Worm (Caenorhabditis elegans) whole organism, early embryonic: Measurements from ENCODE around the gene mrpl-46.

Experiments used
- B0310.2 ChIP-seq: sonication (generic microtip); optimal IDR thresholded peaks from 2 replicates; lab custom pipeline; 2016; ENCODE audit warnings: mild to moderate bottlenecking, missing genetic modification characterization, missing compliant biosample characterization
- F13C5.2 ChIP-seq: sonication (generic microtip); optimal IDR thresholded peaks from 2 replicates; lab custom pipeline; 2017; ENCODE audit warnings: mild to moderate bottlenecking, missing genetic modification characterization, inconsistent platforms, missing compliant biosample characterization
- aly-1 ChIP-seq: sonication (generic microtip); optimal IDR thresholded peaks from 2 replicates; lab custom pipeline; 2016; ENCODE audit warnings: missing genetic modification characterization, missing compliant biosample characterization
- ama-1 ChIP-seq: fragments of 150-350 bp; optimal IDR thresholded peaks from 2 replicates; lab custom pipeline; 2014
- ceh-13 ChIP-seq: fragments of 200-800 bp; sonication (Bioruptor generic); optimal IDR thresholded peaks from 2 replicates; lab custom pipeline; 2018; ENCODE audit warnings: mild to moderate bottlenecking, missing genetic modification characterization, missing compliant biosample characterization
- ceh-36 ChIP-seq: sonication (generic microtip); optimal IDR thresholded peaks from 2 replicates; lab custom pipeline; 2016; ENCODE audit warnings: missing genetic modification characterization, inconsistent platforms, missing compliant biosample characterization
- ets-7 ChIP-seq: sonication (generic microtip); optimal IDR thresholded peaks from 2 replicates; lab custom pipeline; 2016; ENCODE audit warnings: missing genotype, missing genetic modification characterization, missing compliant biosample characterization
- flt-1 ChIP-seq: fragments of 200-800 bp; sonication (Bioruptor generic); IDR thresholded peaks from 2 replicates; pipeline ENCODE4 v1.3.6; 2022; ENCODE audit warnings: missing genetic modification characterization, missing compliant biosample characterization
- hmbx-1 ChIP-seq: sonication (generic microtip); optimal IDR thresholded peaks from 2 replicates; lab custom pipeline; 2016; ENCODE audit warnings: mild to moderate bottlenecking, missing genetic modification characterization, missing compliant biosample characterization
- hmg-4 ChIP-seq: fragments of 200-800 bp; sonication (Bioruptor generic); optimal IDR thresholded peaks from 2 replicates; lab custom pipeline; 2018; ENCODE audit warnings: mild to moderate bottlenecking, missing genetic modification characterization, missing compliant biosample characterization
- hnd-1 ChIP-seq: sonication (generic microtip); optimal IDR thresholded peaks from 2 replicates; lab custom pipeline; 2016; ENCODE audit warnings: missing genetic modification characterization, missing compliant biosample characterization
- pes-1 ChIP-seq: fragments of 200-800 bp; sonication (Bioruptor generic); IDR thresholded peaks from 2 replicates; pipeline ENCODE4 v1.3.6; 2022; ENCODE audit warnings: missing genetic modification reagents, missing genetic modification characterization, missing compliant biosample characterization
- scrt-1 ChIP-seq: fragments of 200-800 bp; sonication (Bioruptor generic); IDR thresholded peaks from 2 replicates; pipeline ENCODE4 v1.3.6; 2022; ENCODE audit warnings: missing genetic modification characterization, missing compliant biosample characterization
- sea-1 ChIP-seq: fragments of 200-800 bp; sonication (Bioruptor generic); conservative IDR thresholded peaks from 2 replicates; pipeline ENCODE4 v1.3.6; 2022; ENCODE audit warnings: missing genetic modification characterization, missing compliant biosample characterization
- tbx-11 ChIP-seq: fragments of 200-800 bp; sonication (Bioruptor generic); IDR thresholded peaks from 2 replicates; pipeline ENCODE4 v1.3.6; 2022; ENCODE audit warnings: missing genetic modification characterization, missing compliant biosample characterization
- tbx-37 ChIP-seq: fragments of 200-800 bp; sonication (Bioruptor generic); conservative IDR thresholded peaks from 2 replicates; pipeline ENCODE4 v1.3.6; 2022; ENCODE audit warnings: missing genetic modification reagents, missing genetic modification characterization, missing compliant biosample characterization
- tra-4 ChIP-seq: sonication (generic microtip); optimal IDR thresholded peaks from 2 replicates; lab custom pipeline; 2017; ENCODE audit warnings: missing genetic modification characterization, missing compliant biosample characterization

mrpl-46 gene

ce11 chrIV:829691-830090 is 29.1 kb downstream of the mrpl-46 start:
- no peak for TF ChIP-seq F13C5.2 (tag; lab: Kevin White, UChicago)

ce11 chrIV:830262-830960 is 29.8 kb downstream of the mrpl-46 start:
- TF ChIP-seq pes-1 (GFP tag; lab: Robert Waterston, UW) (no peak), ets-7 (tag; lab: Kevin White, UChicago) (no peak), hmg-4 (GFP tag; lab: Kevin White, UChicago) (no peak), flt-1 (GFP tag; lab: Robert Waterston, UW) (no peak), ceh-13 (no peak)

ce11 chrIV:831796-832486 is 31.3 kb downstream of the mrpl-46 start, which contains the start of the genes madf-1 and Y55F3BR.10:
madf-1 (minus strand) TSS chrIV:831896.
Y55F3BR.10 (plus strand) TSS chrIV:832436.
- no peak for TF ChIP-seq scrt-1
- TF ChIP-seq sea-1 (GFP tag; lab: Robert Waterston, UW) = no peak
- TF ChIP-seq tbx-37 (GFP tag; lab: Robert Waterston, UW) = no peak
- no peak for TF ChIP-seq aly-1 (tag; lab: Kevin White, UChicago)
- TF ChIP-seq pes-1 (GFP tag; lab: Robert Waterston, UW) = no peak
- TF ChIP-seq ets-7 (tag; lab: Kevin White, UChicago) = no peak
- no peak for TF ChIP-seq F13C5.2 (tag; lab: Kevin White, UChicago)
- no peak for TF ChIP-seq hmg-4 (GFP tag; lab: Kevin White, UChicago)
- no peak for TF ChIP-seq tra-4 (tag; lab: Kevin White, UChicago)
- no peak for TF ChIP-seq ama-1
- TF ChIP-seq hmbx-1 (tag; lab: Kevin White, UChicago) = no peak
- no peak for TF ChIP-seq hnd-1
- TF ChIP-seq tbx-11 = no peak
- TF ChIP-seq flt-1 (GFP tag; lab: Robert Waterston, UW) = no peak
- no peak for TF ChIP-seq B0310.2 (tag; lab: Kevin White, UChicago)

- TF ChIP-seq scrt-1 = no peak
- TF ChIP-seq aly-1 (tag; lab: Kevin White, UChicago) = no peak
- no peak for TF ChIP-seq ceh-13
- no peak for TF ChIP-seq hnd-1
- TF ChIP-seq hmbx-1 (tag; lab: Kevin White, UChicago) = no peak
- TF ChIP-seq F13C5.2 (tag; lab: Kevin White, UChicago) = no peak
- no peak for TF ChIP-seq ets-7 (tag; lab: Kevin White, UChicago)
- TF ChIP-seq B0310.2 (tag; lab: Kevin White, UChicago) = no peak
- TF ChIP-seq pes-1 (GFP tag; lab: Robert Waterston, UW) = no peak
- TF ChIP-seq tra-4 (tag; lab: Kevin White, UChicago) = no peak
- TF ChIP-seq flt-1 (GFP tag; lab: Robert Waterston, UW) = no peak
- no peak for TF ChIP-seq tbx-11
- TF ChIP-seq ceh-36 = no peak
These were observed 32.9 kb downstream of the mrpl-46 start for ce11 chrIV:833517-833916.

ce11 chrIV:842095-842494 is 41.5 kb downstream of the mrpl-46 start, which contains the start of gene Y55F3BR.6:
Y55F3BR.6 (minus strand) TSS chrIV:842126.
- TF ChIP-seq hnd-1 = no peak
- TF ChIP-seq tra-4 (tag; lab: Kevin White, UChicago) = no peak
- TF ChIP-seq hmg-4 (GFP tag; lab: Kevin White, UChicago) = no peak
- TF ChIP-seq sea-1 (GFP tag; lab: Robert Waterston, UW) = no peak
- TF ChIP-seq flt-1 (GFP tag; lab: Robert Waterston, UW) = no peak

ce11 chrIV:842630-843029 is 42.0 kb downstream of the mrpl-46 start:
- TF ChIP-seq tbx-11 (peak; percentile 76), hmg-4 (GFP tag; lab: Kevin White, UChicago) (peak; percentile 45), tbx-37 (GFP tag; lab: Robert Waterston, UW) (peak; percentile 52; the same call in 1 of the 2 replicates), scrt-1 (peak; percentile 76; the same call in 1 of the 2 replicates), ceh-36 (peak; percentile 52), F13C5.2 (tag; lab: Kevin White, UChicago) (peak; percentile 70), ama-1 (no peak), hnd-1 (peak; percentile 51), hmbx-1 (tag; lab: Kevin White, UChicago) (no peak), pes-1 (GFP tag; lab: Robert Waterston, UW) (peak; percentile 75), ceh-13 (peak; percentile 44), tra-4 (tag; lab: Kevin White, UChicago) (no peak), B0310.2 (tag; lab: Kevin White, UChicago) (peak; percentile 15), sea-1 (GFP tag; lab: Robert Waterston, UW) (peak; percentile 65; the same call in 1 of the 2 replicates), aly-1 (tag; lab: Kevin White, UChicago) (peak; percentile 41), ets-7 (tag; lab: Kevin White, UChicago) (no peak), flt-1 (GFP tag; lab: Robert Waterston, UW) (peak; percentile 62)

- TF ChIP-seq pes-1 (GFP tag; lab: Robert Waterston, UW) = no peak
- TF ChIP-seq sea-1 (GFP tag; lab: Robert Waterston, UW) = no peak
These were observed 44.6 kb downstream of the mrpl-46 start, which contains the start of gene lgc-33 for ce11 chrIV:845198-845597. lgc-33 (plus strand) TSS chrIV:845498.

ce11 chrIV:848207-848606 is 47.6 kb downstream of the mrpl-46 start:
- TF ChIP-seq ceh-36 (no peak), hmg-4 (GFP tag; lab: Kevin White, UChicago) (no peak), tbx-37 (GFP tag; lab: Robert Waterston, UW) (no peak), F13C5.2 (tag; lab: Kevin White, UChicago) (no peak), tbx-11 (no peak), flt-1 (GFP tag; lab: Robert Waterston, UW) (no peak), ets-7 (tag; lab: Kevin White, UChicago) (no peak), scrt-1 (no peak)
